Fruit fly (Drosophila melanogaster) whole organism, embryonic: ENCODE data around the gene CG46440.

Source experiments
- Abd-B ChIP-seq: fragments of 200-800 bp; sonication (Bioruptor generic); optimal IDR thresholded peaks from 2 replicates; lab custom pipeline; 2018; ENCODE audit warnings: missing biosample characterization, mild to moderate bottlenecking, missing genetic modification characterization, moderate library complexity
- Aef1 ChIP-seq: fragments of 200-800 bp; sonication (Bioruptor generic); IDR thresholded peaks from 3 replicates; pipeline ENCODE4 v1.3.6; 2022; ENCODE audit warnings: missing biosample characterization, missing genetic modification characterization
- Atf3 ChIP-seq: fragments of 200-800 bp; sonication (Bioruptor generic); optimal IDR thresholded peaks from 3 replicates; lab custom pipeline; 2016; ENCODE audit warnings: missing biosample characterization, missing genetic modification characterization
- Awh ChIP-seq: fragments of 200-800 bp; sonication (Bioruptor generic); IDR thresholded peaks from 2 replicates; pipeline ENCODE4, ENCODE4 v1.3.6; 2022; ENCODE audit warnings: missing biosample characterization, missing genetic modification characterization
- CG11695 ChIP-seq: fragments of 200-800 bp; sonication (Bioruptor generic); IDR thresholded peaks from 3 replicates; pipeline ENCODE4 v1.3.6; 2022; ENCODE audit warnings: missing biosample characterization, missing genetic modification characterization
- CG11723 ChIP-seq: fragments of 200-800 bp; sonication (Bioruptor generic); optimal IDR thresholded peaks from 2 replicates; lab custom pipeline; 2017; ENCODE audit warnings: missing biosample characterization, mild to moderate bottlenecking, missing genetic modification characterization
- CG12071 ChIP-seq: fragments of 200-800 bp; sonication (Bioruptor generic); optimal IDR thresholded peaks from 3 replicates; lab custom pipeline; 2018; ENCODE audit warnings: missing biosample characterization, mild to moderate bottlenecking, missing genetic modification characterization
- CG13775 ChIP-seq: fragments of 200-800 bp; sonication (Bioruptor generic); optimal IDR thresholded peaks from 3 replicates; lab custom pipeline; 2017; ENCODE audit warnings: missing biosample characterization, mild to moderate bottlenecking, missing genetic modification characterization
- CG15601 ChIP-seq: fragments of 200-800 bp; sonication (Bioruptor generic); optimal IDR thresholded peaks from 3 replicates; lab custom pipeline; 2019; ENCODE audit warnings: missing biosample characterization, mild to moderate bottlenecking, missing genetic modification characterization, moderate library complexity
- CG1603 ChIP-seq: fragments of 200-800 bp; sonication (Bioruptor generic); optimal IDR thresholded peaks from 2 replicates; lab custom pipeline; 2019; ENCODE audit warnings: missing biosample characterization, mild to moderate bottlenecking, missing genetic modification characterization, moderate library complexity
- CG17328 ChIP-seq: fragments of 200-800 bp; sonication (Bioruptor generic); IDR thresholded peaks from 2 replicates; pipeline ENCODE4 v1.3.6; 2022; ENCODE audit warnings: missing biosample characterization, missing genetic modification characterization
- CG18599 ChIP-seq: fragments of 200-800 bp; sonication (Bioruptor generic); optimal IDR thresholded peaks from 3 replicates; lab custom pipeline; 2017; ENCODE audit warnings: missing biosample characterization, missing genetic modification characterization, mild to moderate bottlenecking, moderate library complexity, missing genetic modification reagents
- CG2116 ChIP-seq: fragments of 200-800 bp; sonication (Bioruptor generic); optimal IDR thresholded peaks from 3 replicates; lab custom pipeline; 2018; ENCODE audit warnings: missing biosample characterization, mild to moderate bottlenecking, missing genetic modification characterization
- CG30020 ChIP-seq: fragments of 200-800 bp; optimal IDR thresholded peaks from 2 replicates; lab custom pipeline; 2019; ENCODE audit warnings: missing biosample characterization, mild to moderate bottlenecking, missing genetic modification characterization, moderate library complexity
- CG32772 ChIP-seq: fragments of 200-800 bp; sonication (Bioruptor generic); IDR thresholded peaks from 2 replicates; pipeline ENCODE4 v1.3.6; 2022; ENCODE audit warnings: missing biosample characterization, missing genetic modification characterization
- CG4820 ChIP-seq: fragments of 200-800 bp; sonication (Bioruptor generic); optimal IDR thresholded peaks from 3 replicates; lab custom pipeline; 2016; ENCODE audit warnings: missing biosample characterization, missing genetic modification characterization
- CG8089 ChIP-seq: fragments of 200-800 bp; sonication (Bioruptor generic); optimal IDR thresholded peaks from 3 replicates; lab custom pipeline; 2016; ENCODE audit warnings: missing biosample characterization, missing genetic modification characterization
- CG8478 ChIP-seq: fragments of >200 bp; optimal IDR thresholded peaks from 2 replicates; lab custom pipeline; 2018
- CG8944 ChIP-seq: fragments of 200-800 bp; sonication (Bioruptor generic); optimal IDR thresholded peaks from 3 replicates; lab custom pipeline; 2016; ENCODE audit warnings: missing biosample characterization, missing genetic modification characterization
- CG9215 ChIP-seq: fragments of 200-800 bp; sonication (Bioruptor generic); IDR thresholded peaks from 2 replicates; pipeline ENCODE4 v1.3.6; 2022; ENCODE audit warnings: missing biosample characterization, missing genetic modification characterization
- CG9797 ChIP-seq: fragments of 200-800 bp; sonication (Bioruptor generic); optimal IDR thresholded peaks from 3 replicates; lab custom pipeline; 2018; ENCODE audit warnings: missing biosample characterization, mild to moderate bottlenecking, missing genetic modification characterization
- Drgx ChIP-seq: fragments of 200-800 bp; sonication (Bioruptor generic); IDR thresholded peaks from 2 replicates; pipeline ENCODE4 v1.3.6; 2022; ENCODE audit warnings: missing biosample characterization, missing genetic modification characterization
- ERR ChIP-seq: fragments of 200-800 bp; sonication (Bioruptor generic); optimal IDR thresholded peaks from 2 replicates; lab custom pipeline; 2016; ENCODE audit warnings: missing biosample characterization, missing genetic modification characterization
- Ets65A ChIP-seq: fragments of 200-800 bp; sonication (Bioruptor generic); peaks from one replicate; lab custom pipeline; 2016; ENCODE audit warnings: missing biosample characterization, missing genetic modification characterization
- Fer1 ChIP-seq: fragments of 200-800 bp; sonication (Bioruptor generic); optimal IDR thresholded peaks from 2 replicates; lab custom pipeline; 2017; ENCODE audit warnings: missing biosample characterization, mild to moderate bottlenecking, missing genetic modification characterization
- Hey ChIP-seq: fragments of 200-800 bp; sonication (Bioruptor generic); optimal IDR thresholded peaks from 3 replicates; lab custom pipeline; 2018; ENCODE audit warnings: missing biosample characterization, mild to moderate bottlenecking, missing genetic modification characterization
- Rx ChIP-seq: fragments of 200-800 bp; sonication (Bioruptor generic); IDR thresholded peaks from 2 replicates; pipeline ENCODE4 v1.3.6; 2022; ENCODE audit warnings: missing biosample characterization, missing genetic modification characterization
- Sry-β ChIP-seq: fragments of 200-800 bp; sonication (Bioruptor generic); optimal IDR thresholded peaks from 2 replicates; lab custom pipeline; 2018; ENCODE audit warnings: missing biosample characterization, mild to moderate bottlenecking, missing genetic modification characterization, moderate library complexity
- ac ChIP-seq: fragments of 200-800 bp; sonication (Bioruptor generic); optimal IDR thresholded peaks from 3 replicates; lab custom pipeline; 2017; ENCODE audit warnings: missing biosample characterization, mild to moderate bottlenecking, missing genetic modification characterization
- ara ChIP-seq: fragments of 200-800 bp; sonication (Bioruptor generic); IDR thresholded peaks from 2 replicates; pipeline ENCODE4 v1.3.6; 2022; ENCODE audit warnings: missing biosample characterization, missing genetic modification characterization
- btn ChIP-seq: fragments of 200-800 bp; sonication (Bioruptor generic); optimal IDR thresholded peaks from 2 replicates; lab custom pipeline; 2016; ENCODE audit warnings: missing biosample characterization, missing genetic modification characterization
- caup ChIP-seq: fragments of 200-800 bp; sonication (Bioruptor generic); optimal IDR thresholded peaks from 3 replicates; lab custom pipeline; 2017; ENCODE audit warnings: missing biosample characterization, mild to moderate bottlenecking, missing genetic modification characterization, moderate library complexity; ENCODE audit not compliant: severe bottlenecking
- chif ChIP-seq, 2 experiments: fragments of 200-800 bp; sonication (Bioruptor generic); optimal IDR thresholded peaks; 3 replicates each; lab custom pipeline; 2016; ENCODE audit warnings: missing biosample characterization in 2 of 2, missing genetic modification characterization in 2 of 2
- ci ChIP-seq: fragments of 200-800 bp; sonication (Bioruptor generic); IDR thresholded peaks from 3 replicates; pipeline ENCODE4 v1.3.6; 2022; ENCODE audit warnings: missing biosample characterization, missing genetic modification characterization
- crc ChIP-seq: fragments of 200-800 bp; sonication (Bioruptor generic); optimal IDR thresholded peaks from 2 replicates; lab custom pipeline; 2016; ENCODE audit warnings: missing biosample characterization, missing genetic modification characterization
- cwo ChIP-seq: fragments of 200-800 bp; sonication (Bioruptor generic); optimal IDR thresholded peaks from 3 replicates; lab custom pipeline; 2017; ENCODE audit warnings: missing biosample characterization, missing genetic modification characterization, mild to moderate bottlenecking, moderate library complexity, missing genetic modification reagents
- dan ChIP-seq: fragments of 200-800 bp; sonication (Bioruptor generic); IDR thresholded peaks from 2 replicates; pipeline ENCODE4 v1.3.6; 2022; ENCODE audit warnings: missing biosample characterization, missing genetic modification characterization
- dati ChIP-seq: fragments of 200-800 bp; sonication (Bioruptor generic); IDR thresholded peaks from 2 replicates; pipeline ENCODE4 v1.3.6; 2022; ENCODE audit warnings: missing biosample characterization, missing genetic modification characterization
- disco-r ChIP-seq: fragments of 200-800 bp; sonication (Bioruptor generic); optimal IDR thresholded peaks from 2 replicates; lab custom pipeline; 2016; ENCODE audit warnings: missing biosample characterization, missing genetic modification characterization
- gcm2 ChIP-seq: fragments of 200-800 bp; sonication (Bioruptor generic); optimal IDR thresholded peaks from 2 replicates; lab custom pipeline; 2016; ENCODE audit warnings: missing biosample characterization, missing genetic modification characterization
- gt ChIP-seq: fragments of 200-800 bp; sonication (Bioruptor generic); IDR thresholded peaks from 2 replicates; pipeline ENCODE4 v1.3.6; 2022; ENCODE audit warnings: missing biosample characterization, missing genetic modification characterization
- kay ChIP-seq: fragments of 200-800 bp; sonication (Bioruptor generic); optimal IDR thresholded peaks from 2 replicates; lab custom pipeline; 2016; ENCODE audit warnings: missing biosample characterization, missing genetic modification characterization
- kni ChIP-seq: fragments of 200-800 bp; sonication (Bioruptor generic); optimal IDR thresholded peaks from 3 replicates; lab custom pipeline; 2017; ENCODE audit warnings: mild to moderate bottlenecking, missing biosample characterization, missing genetic modification reagents, missing genetic modification characterization
- knrl ChIP-seq: fragments of 200-800 bp; sonication (Bioruptor generic); IDR thresholded peaks from 3 replicates; pipeline ENCODE4 v1.3.6; 2022; ENCODE audit warnings: missing biosample characterization, missing genetic modification characterization; ENCODE audit not compliant: partially characterized antibody
- lmd ChIP-seq: fragments of 200-800 bp; sonication (Bioruptor generic); IDR thresholded peaks from 2 replicates; pipeline ENCODE4 v1.3.6; 2022; ENCODE audit warnings: missing biosample characterization, missing genetic modification characterization
- pfk ChIP-seq: fragments of 200-800 bp; sonication (Bioruptor generic); optimal IDR thresholded peaks from 2 replicates; lab custom pipeline; 2018; ENCODE audit warnings: missing biosample characterization, mild to moderate bottlenecking, missing genetic modification characterization, moderate library complexity
- salm ChIP-seq: fragments of 200-800 bp; sonication (Bioruptor generic); optimal IDR thresholded peaks from 2 replicates; lab custom pipeline; 2018; ENCODE audit warnings: missing biosample characterization, mild to moderate bottlenecking, missing genetic modification characterization
- tgo ChIP-seq: fragments of 200-800 bp; sonication (Bioruptor generic); IDR thresholded peaks from 3 replicates; pipeline ENCODE4 v1.3.6; 2022; ENCODE audit warnings: missing biosample characterization, missing genetic modification characterization
- tna ChIP-seq: fragments of 200-800 bp; sonication (Bioruptor generic); IDR thresholded peaks from 2 replicates; pipeline ENCODE4 v1.3.6; 2022; ENCODE audit warnings: missing biosample characterization, missing genetic modification characterization; ENCODE audit not compliant: partially characterized antibody
- wor ChIP-seq: fragments of 200-800 bp; sonication (Bioruptor generic); IDR thresholded peaks from 2 replicates; pipeline ENCODE4 v1.3.6; 2022; ENCODE audit warnings: missing biosample characterization, missing genetic modification characterization

CG46440 gene

DNA sequence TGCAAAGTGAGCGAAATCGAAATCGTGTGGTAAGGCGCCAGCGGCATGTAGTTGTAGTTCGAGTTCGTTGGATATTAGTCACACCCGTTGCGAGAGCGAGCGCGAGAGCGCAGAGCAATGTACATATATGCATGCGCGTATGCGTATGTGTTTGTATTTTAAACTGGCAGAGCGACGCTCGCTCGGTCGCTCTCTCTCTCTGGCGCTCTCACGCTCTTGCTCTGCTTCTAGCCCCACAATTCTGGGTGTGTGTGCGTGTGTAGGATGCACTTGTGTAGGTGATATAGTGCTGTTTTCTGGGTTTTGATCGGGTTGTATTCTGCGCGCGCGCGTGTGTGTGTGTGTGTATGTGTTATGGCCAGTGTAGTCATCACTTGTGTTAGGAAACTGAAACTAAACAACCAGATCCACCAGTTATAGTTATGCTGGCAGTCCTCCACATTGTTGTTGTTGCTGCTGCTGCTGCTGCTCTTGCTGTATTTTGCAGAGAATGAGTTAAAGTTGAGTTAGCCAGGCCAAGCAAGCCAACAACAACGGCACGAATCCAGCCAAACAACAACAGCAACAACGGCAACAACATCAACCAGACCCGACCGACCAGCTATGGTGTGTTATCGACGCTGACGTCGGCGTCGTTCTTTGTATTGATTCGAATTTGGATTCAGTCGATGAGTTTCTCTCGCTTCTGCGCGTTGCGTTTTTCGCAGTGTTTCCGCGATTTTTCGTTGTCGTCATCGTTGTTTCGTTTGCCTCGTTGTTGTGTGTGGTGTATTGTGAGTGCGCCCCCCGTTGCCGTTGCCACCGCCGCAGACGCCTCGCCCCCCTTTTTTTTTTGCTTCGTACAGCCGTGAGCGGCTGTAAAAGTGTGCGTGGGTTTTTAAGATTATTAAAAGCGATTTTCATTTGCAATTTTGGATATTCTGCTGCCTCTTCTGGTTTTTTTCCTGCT lies 45.7 kb downstream of the CG46440 start (continued):
- TF ChIP-seq CG11723 (GFP tag; lab: Kevin White, UChicago) (no peak), CG8478 (lab: Kevin White, UChicago) (peak; percentile 74), salm (tag; lab: Kevin White, UChicago) (no peak), Rx (GFP tag; lab: Robert Waterston, UW) (no peak), ara (no peak), CG13775 (no peak), dan (GFP tag; lab: Robert Waterston, UW) (no peak), CG15601 (tag; lab: Kevin White, UChicago) (no peak), ci (GFP tag; lab: Robert Waterston, UW) (no peak; the same call in 2 of the 3 replicates), wor (GFP tag; lab: Robert Waterston, UW) (no peak), pfk (GFP tag; lab: Kevin White, UChicago) (no peak), CG30020 (tag; lab: Kevin White, UChicago) (no peak), btn (no peak), Sry-β (GFP tag; lab: Kevin White, UChicago) (no peak), CG8944 (GFP tag; lab: Kevin White, UChicago) (no peak), Abd-B (no peak), Aef1 (GFP tag; lab: Robert Waterston, UW) (peak; percentile 61), Drgx (GFP tag; lab: Robert Waterston, UW) (no peak; the same call in 1 of the 2 replicates), lmd (GFP tag; lab: Robert Waterston, UW) (no peak), kay (GFP tag; lab: Kevin White, UChicago) (peak; percentile 45), knrl (GFP tag; lab: Robert Waterston, UW) (no peak), CG32772 (GFP tag; lab: Robert Waterston, UW) (0 out of 2 replicates have a peak, but pooled peaks have one; percentile 47), tna (no peak), Fer1 (GFP tag; lab: Kevin White, UChicago) (peak; percentile 12), ERR (GFP tag; lab: Kevin White, UChicago) (no peak), dati (no peak), CG12071 (GFP tag; lab: Kevin White, UChicago) (no peak), CG9215 (GFP tag; lab: Robert Waterston, UW) (no peak), CG9797 (no peak), CG2116 (GFP tag; lab: Kevin White, UChicago) (no peak), ac (GFP tag; lab: Kevin White, UChicago) (no peak), Atf3 (GFP tag; lab: Kevin White, UChicago) (no peak), disco-r (GFP tag; lab: Kevin White, UChicago) (no peak), CG17328 (GFP tag; lab: Robert Waterston, UW) (no peak), caup (GFP tag; lab: Kevin White, UChicago) (no peak), Ets65A (GFP tag; lab: Kevin White, UChicago) (no peak), cwo (no peak), CG4820 (GFP tag; lab: Kevin White, UChicago) (no peak), chif (GFP tag; optimal IDR thresholded peaks at IDR 0.05; lab: Kevin White, UChicago) (no peak), tgo (GFP tag; lab: Robert Waterston, UW) (no peak), CG18599 (GFP tag; lab: Kevin White, UChicago) (peak; percentile 10), gt (no peak), gcm2 (GFP tag; lab: Kevin White, UChicago) (no peak), Awh (no peak), crc (no peak), kni (GFP tag; lab: Kevin White, UChicago) (peak; percentile 98), Hey (peak; percentile 8), CG11695 (GFP tag; lab: Robert Waterston, UW) (no peak), CG1603 (tag; lab: Kevin White, UChicago) (no peak), CG8089 (GFP tag; lab: Kevin White, UChicago) (no peak)
